Fruit fly (Drosophila melanogaster) Kc167 (cell line): ENCODE measurements around the gene CG15546.

Experiments
- Myc ChIP-seq: fragments of >200 bp; optimal IDR thresholded peaks from 2 replicates; lab custom pipeline; 2017; ENCODE audit warnings: missing external identifiers
- Sin3A ChIP-seq: fragments of >200 bp; optimal IDR thresholded peaks from 2 replicates; lab custom pipeline; 2018; ENCODE audit warnings: missing external identifiers
- h ChIP-seq: fragments of >200 bp; optimal IDR thresholded peaks from 3 replicates; lab custom pipeline; 2018; ENCODE audit warnings: missing external identifiers
- insv ChIP-seq: fragments of >200 bp; optimal IDR thresholded peaks from 3 replicates; lab custom pipeline; 2018; ENCODE audit warnings: missing external identifiers
- psq ChIP-seq: fragments of >200 bp; optimal IDR thresholded peaks from 2 replicates; lab custom pipeline; 2017; ENCODE audit warnings: missing external identifiers
- ttk ChIP-seq: sonication (Bioruptor generic); optimal IDR thresholded peaks from 2 replicates; lab custom pipeline; 2017; ENCODE audit warnings: missing external identifiers

The CG15546 gene

DNA sequence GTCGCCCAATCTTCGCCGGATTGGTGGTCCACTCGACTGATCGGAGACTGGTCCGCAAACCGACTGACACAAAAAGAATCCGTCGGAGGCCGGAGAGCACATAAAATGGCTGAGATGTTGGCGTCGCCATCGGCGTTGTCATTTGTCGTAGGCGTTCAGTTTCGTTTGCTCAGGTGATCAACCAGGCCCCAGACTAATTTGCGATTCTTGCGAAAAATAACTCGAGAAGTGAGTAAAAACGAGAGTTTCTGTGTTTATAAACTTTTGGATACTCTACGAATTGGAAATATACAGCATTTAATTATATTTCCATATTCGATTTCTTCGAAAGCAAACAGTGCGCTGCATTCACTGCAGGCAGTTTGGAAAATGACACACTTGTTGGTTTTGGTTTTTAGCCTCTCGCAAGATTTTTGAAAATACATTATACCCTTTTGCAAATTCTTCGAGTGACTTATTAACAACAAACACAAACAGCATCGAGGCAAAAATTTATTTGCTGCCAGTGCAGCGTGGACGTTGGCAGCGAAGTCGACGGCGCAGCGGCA, at the start of gene CG15546:
TSS of gene CG15546 (minus strand) at position 51 of the 548 bp plus-strand sequence.
- TF ChIP-seq Sin3A (lab: Kevin White, UChicago) (no peak), Myc (lab: Kevin White, UChicago) (no peak), psq (no peak), ttk (lab: Kevin White, UChicago) (no peak)

- TF ChIP-seq insv (lab: Kevin White, UChicago) (no peak), psq (no peak), h (no peak), Myc (lab: Kevin White, UChicago) (no peak), ttk (lab: Kevin White, UChicago) (no peak), Sin3A (lab: Kevin White, UChicago) (no peak)
Measured at dm6 chr3R:30925436-30925835, 49.5 kb upstream of the CG15546 start.

- TF ChIP-seq Myc (lab: Kevin White, UChicago) (no peak), Sin3A (lab: Kevin White, UChicago) (no peak), insv (lab: Kevin White, UChicago) (no peak), psq (no peak), ttk (lab: Kevin White, UChicago) (no peak), h (no peak)
Measured at dm6 chr3R:30923581-30923980, 47.6 kb upstream of the CG15546 start.

dm6 chr3R:30922414-30922813, 46.4 kb upstream of the CG15546 start:
- TF ChIP-seq Myc (lab: Kevin White, UChicago) (no peak), ttk (lab: Kevin White, UChicago) (no peak), psq (no peak), h (no peak), Sin3A (lab: Kevin White, UChicago) (no peak), insv (lab: Kevin White, UChicago) (no peak)

dm6 chr3R:30918872-30919271, 42.9 kb upstream of the CG15546 start:
- TF ChIP-seq ttk (lab: Kevin White, UChicago) (no peak), Sin3A (lab: Kevin White, UChicago) (no peak), h (no peak), psq (no peak), Myc (lab: Kevin White, UChicago) (no peak), insv (lab: Kevin White, UChicago) (no peak)

dm6 chr3R:30916024-30916423, 40.0 kb upstream of the CG15546 start:
- TF ChIP-seq Sin3A (lab: Kevin White, UChicago) (no peak), Myc (lab: Kevin White, UChicago) (no peak), psq (no peak), h (no peak), ttk (lab: Kevin White, UChicago) (no peak), insv (lab: Kevin White, UChicago) (no peak)

dm6 chr3R:30915235-30915634, 39.2 kb upstream of the CG15546 start:
- TF ChIP-seq insv (lab: Kevin White, UChicago) (no peak), ttk (lab: Kevin White, UChicago) (no peak), Sin3A (lab: Kevin White, UChicago) (no peak), Myc (lab: Kevin White, UChicago) (no peak), psq (no peak)

DNA sequence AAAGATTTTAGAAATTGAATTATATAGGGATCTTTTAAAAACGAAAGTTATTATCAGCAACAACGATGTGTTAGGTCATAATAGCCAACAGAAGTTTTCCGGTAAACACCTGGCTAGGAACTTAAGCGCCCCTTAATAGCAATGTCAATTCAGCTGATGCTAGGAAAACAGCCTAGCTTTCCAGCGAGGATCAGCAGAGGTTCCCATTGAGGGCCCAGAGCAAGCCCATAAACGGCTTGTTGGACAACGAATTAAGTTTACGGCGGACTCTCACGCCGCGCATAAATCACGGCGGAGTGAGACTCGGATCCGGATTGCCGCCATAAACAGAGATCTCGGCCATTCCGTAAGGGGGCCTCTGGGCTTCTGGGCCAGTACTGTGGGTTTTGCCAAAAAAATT, 37.7 kb upstream of the CG15546 start:
- TF ChIP-seq h: no peak
- TF ChIP-seq Sin3A (lab: Kevin White, UChicago): no peak
- TF ChIP-seq insv (lab: Kevin White, UChicago): no peak
- TF ChIP-seq ttk (lab: Kevin White, UChicago): no peak
- no peak for TF ChIP-seq Myc (lab: Kevin White, UChicago)
- TF ChIP-seq psq: no peak

DNA sequence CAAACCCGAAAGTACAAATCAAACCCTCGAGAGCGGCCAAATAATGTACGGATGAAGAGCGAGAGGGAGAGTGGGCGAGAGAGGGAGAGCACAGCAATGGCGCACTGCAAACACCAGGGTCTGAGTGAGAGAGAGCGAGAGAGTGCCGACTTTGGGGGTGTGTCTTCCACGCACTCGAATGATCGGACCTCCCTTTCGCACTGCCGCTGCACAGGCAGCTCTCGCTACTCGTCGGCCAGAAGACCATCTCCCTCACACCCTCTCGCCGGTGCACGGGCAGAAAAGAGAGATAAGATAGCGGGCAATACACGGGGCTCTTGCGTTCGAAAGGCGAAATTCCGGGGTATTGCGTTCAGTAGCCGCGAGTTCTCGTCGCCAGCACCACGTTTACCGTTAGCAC, 36.4 kb upstream of the CG15546 start, which contains the start of gene Ptx1:
TSS of gene Ptx1 (plus strand) at position 353 of the 400 bp plus-strand sequence.
- TF ChIP-seq h (no peak), Myc (lab: Kevin White, UChicago) (no peak), ttk (lab: Kevin White, UChicago) (no peak), Sin3A (lab: Kevin White, UChicago) (no peak), psq (no peak), insv (lab: Kevin White, UChicago) (no peak)

DNA sequence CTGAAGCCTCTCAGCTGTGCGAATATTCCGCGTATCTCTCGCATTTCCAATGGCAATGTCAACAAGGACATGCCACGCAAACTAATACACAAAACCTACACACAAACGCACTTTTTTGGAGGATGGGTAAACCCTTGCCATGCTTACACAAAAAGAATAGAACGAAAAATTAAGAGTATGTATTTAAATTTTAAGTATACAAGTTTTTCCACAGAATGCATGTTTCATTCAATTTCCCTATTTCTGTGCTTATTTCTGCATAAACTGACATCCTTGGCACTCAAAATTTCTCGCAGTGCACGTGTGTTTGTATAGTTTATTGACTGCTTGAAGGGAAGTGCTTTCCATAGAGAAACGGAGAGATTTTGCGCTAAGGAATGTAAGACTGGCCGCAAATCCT, 33.9 kb upstream of the CG15546 start:
- TF ChIP-seq h (no peak), psq (no peak), Sin3A (lab: Kevin White, UChicago) (no peak), ttk (lab: Kevin White, UChicago) (no peak), Myc (lab: Kevin White, UChicago) (no peak), insv (lab: Kevin White, UChicago) (no peak)

dm6 chr3R:30909032-30909431, 33.0 kb upstream of the CG15546 start:
- TF ChIP-seq h: no peak
- no peak for TF ChIP-seq ttk (lab: Kevin White, UChicago)
- no peak for TF ChIP-seq psq
- no peak for TF ChIP-seq Myc (lab: Kevin White, UChicago)
- no peak for TF ChIP-seq insv (lab: Kevin White, UChicago)
- TF ChIP-seq Sin3A (lab: Kevin White, UChicago): no peak

- no peak for TF ChIP-seq insv (lab: Kevin White, UChicago)
- TF ChIP-seq h: no peak
- no peak for TF ChIP-seq Myc (lab: Kevin White, UChicago)
- TF ChIP-seq psq: no peak
- no peak for TF ChIP-seq Sin3A (lab: Kevin White, UChicago)
- TF ChIP-seq ttk (lab: Kevin White, UChicago): no peak
Measured at dm6 chr3R:30903994-30904393, 28.0 kb upstream of the CG15546 start.

DNA sequence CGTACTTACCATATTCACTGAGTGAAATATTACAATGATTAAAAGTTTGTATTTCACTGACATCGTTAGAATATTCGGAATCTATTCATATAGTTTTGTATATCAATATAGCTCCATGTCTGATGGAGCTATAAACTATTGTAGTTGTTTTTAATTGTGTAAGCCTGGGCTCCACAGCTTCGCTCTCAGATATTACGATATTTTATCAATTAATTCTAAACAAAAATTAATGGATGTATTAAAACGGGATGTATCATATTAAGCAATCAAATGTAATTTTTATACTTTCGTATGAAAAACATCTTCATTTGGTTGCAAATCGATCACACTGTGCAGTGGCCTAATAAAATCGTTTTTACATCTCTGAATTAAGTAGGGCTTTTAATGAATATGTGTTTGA, 26.1 kb upstream of the CG15546 start, which contains the start of gene CG33483:
TSS of gene CG33483 (minus strand) at position 101 of the 400 bp plus-strand sequence.
- TF ChIP-seq Sin3A (lab: Kevin White, UChicago) (no peak), ttk (lab: Kevin White, UChicago) (no peak), insv (lab: Kevin White, UChicago) (no peak), psq (no peak), h (no peak), Myc (lab: Kevin White, UChicago) (no peak)
